Worm (Caenorhabditis elegans) whole organism, young adult: Measurements from ENCODE around the gene srh-297.
A peak's percentile ranks its signal among the peaks of the same experiment; 100 is the strongest.

Experiments used
- F10E7.11 ChIP-seq: sonication (generic microtip); optimal IDR thresholded peaks from 2 replicates; lab custom pipeline; 2017; ENCODE audit warnings: mild to moderate bottlenecking, missing genetic modification characterization, moderate library complexity, missing compliant biosample characterization
- F22D6.2 ChIP-seq: sonication (generic microtip); optimal IDR thresholded peaks from 2 replicates; lab custom pipeline; 2016; ENCODE audit warnings: mild to moderate bottlenecking, missing genetic modification characterization, missing compliant biosample characterization
- K11D2.4 ChIP-seq: fragments of 200-800 bp; sonication (Bioruptor generic); IDR thresholded peaks from 2 replicates; pipeline ENCODE4 v1.3.6; 2022; ENCODE audit warnings: missing genetic modification reagents, missing genetic modification characterization, missing compliant biosample characterization
- T07F8.4 ChIP-seq: sonication (generic microtip); optimal IDR thresholded peaks from 2 replicates; lab custom pipeline; 2016; ENCODE audit warnings: mild to moderate bottlenecking, missing genetic modification characterization, moderate library complexity, missing compliant biosample characterization
- Y56A3A.18 ChIP-seq: fragments of 200-800 bp; sonication (Bioruptor generic); IDR thresholded peaks from 2 replicates; pipeline ENCODE4 v1.3.6; 2022; ENCODE audit warnings: missing genetic modification reagents, missing genetic modification characterization, missing compliant biosample characterization
- Y95B8A.8 ChIP-seq: fragments of 200-800 bp; sonication (Bioruptor generic); IDR thresholded peaks from 2 replicates; pipeline ENCODE4 v1.3.6; 2022; ENCODE audit warnings: missing genetic modification reagents, missing genetic modification characterization, missing compliant biosample characterization
- attf-3 ChIP-seq: fragments of 200-800 bp; sonication (Bioruptor generic); conservative IDR thresholded peaks from 2 replicates; pipeline ENCODE4 v1.3.6; 2022; ENCODE audit warnings: missing genetic modification reagents, missing genetic modification characterization, missing compliant biosample characterization
- attf-5 ChIP-seq: fragments of 200-800 bp; sonication (Bioruptor generic); optimal IDR thresholded peaks from 2 replicates; lab custom pipeline; 2018; ENCODE audit warnings: mild to moderate bottlenecking, missing genetic modification characterization, missing compliant biosample characterization
- ceh-40 ChIP-seq: fragments of 200-800 bp; sonication (Bioruptor generic); IDR thresholded peaks from 2 replicates; pipeline ENCODE4 v1.3.6; 2022; ENCODE audit warnings: missing genetic modification characterization, missing compliant biosample characterization
- ceh-79 ChIP-seq: sonication (generic microtip); optimal IDR thresholded peaks from 2 replicates; lab custom pipeline; 2017; ENCODE audit warnings: mild to moderate bottlenecking, missing genetic modification characterization, missing compliant biosample characterization
- dox-1 ChIP-seq: fragments of 200-800 bp; sonication (Bioruptor generic); IDR thresholded peaks from 2 replicates; pipeline ENCODE4 v1.3.6; 2022; ENCODE audit warnings: missing genetic modification reagents, missing genetic modification characterization, missing compliant biosample characterization
- efl-1 ChIP-seq: fragments of 150-350 bp; optimal IDR thresholded peaks from 2 replicates; lab custom pipeline; 2014; ENCODE audit warnings: missing biosample characterization, missing genetic modification reagents, missing genetic modification characterization
- egl-18 ChIP-seq: fragments of 200-800 bp; sonication (Bioruptor generic); IDR thresholded peaks from 2 replicates; pipeline ENCODE4 v1.3.6; 2022; ENCODE audit warnings: missing genetic modification reagents, missing genetic modification characterization, missing compliant biosample characterization
- hlh-12 ChIP-seq: sonication (generic microtip); optimal IDR thresholded peaks from 2 replicates; lab custom pipeline; 2016; ENCODE audit warnings: missing genetic modification characterization, missing compliant biosample characterization
- hmg-20 ChIP-seq: fragments of 200-800 bp; sonication (Bioruptor generic); IDR thresholded peaks from 2 replicates; pipeline ENCODE4 v1.3.6; 2022; ENCODE audit warnings: missing genetic modification reagents, missing genetic modification characterization, missing compliant biosample characterization
- hrde-1 ChIP-seq: sonication (generic microtip); optimal IDR thresholded peaks from 2 replicates; lab custom pipeline; 2016; ENCODE audit warnings: missing genetic modification characterization, mild to moderate bottlenecking, missing compliant biosample characterization, moderate library complexity, missing genotype, missing genetic modification reagents, borderline replicate concordance
- lin-35 ChIP-seq, 3 experiments: fragments of 150-350 bp in 2 of 3; sonication (generic microtip) in 1 of 3; optimal IDR thresholded peaks; 2 replicates each; lab custom pipeline; 2014 to 2018; ENCODE audit warnings: missing biosample characterization in 3 of 3, missing genetic modification characterization in 3 of 3, missing genetic modification reagents in 3 of 3
- lin-54 ChIP-seq: fragments of 200-800 bp; sonication (Bioruptor generic); optimal IDR thresholded peaks from 2 replicates; lab custom pipeline; 2018; ENCODE audit warnings: mild to moderate bottlenecking, missing genetic modification characterization, missing compliant biosample characterization
- mxl-1 ChIP-seq: sonication (generic microtip); optimal IDR thresholded peaks from 2 replicates; lab custom pipeline; 2016; ENCODE audit warnings: missing genetic modification characterization, missing compliant biosample characterization
- nfya-2 ChIP-seq: fragments of 200-800 bp; sonication (Bioruptor generic); IDR thresholded peaks from 2 replicates; pipeline ENCODE4 v1.3.6; 2022; ENCODE audit warnings: missing genetic modification reagents, missing genetic modification characterization, missing compliant biosample characterization
- nhr-120 ChIP-seq: fragments of 200-800 bp; sonication (Bioruptor generic); IDR thresholded peaks from 2 replicates; pipeline ENCODE4 v1.3.6; 2022; ENCODE audit warnings: missing genetic modification characterization, missing compliant biosample characterization
- nhr-80 ChIP-seq: sonication (generic microtip); optimal IDR thresholded peaks from 2 replicates; lab custom pipeline; 2016; ENCODE audit warnings: missing genetic modification characterization, missing compliant biosample characterization
- pha-4 ChIP-seq: fragments of 150-350 bp; sonication (generic microtip); optimal IDR thresholded peaks from 2 replicates; lab custom pipeline; 2014; ENCODE audit warnings: missing biosample characterization, missing genetic modification reagents, missing genetic modification characterization
- sea-2 ChIP-seq: fragments of 200-800 bp; sonication (Bioruptor generic); IDR thresholded peaks from 2 replicates; pipeline ENCODE4 v1.3.6; 2022; ENCODE audit warnings: missing genetic modification characterization, missing compliant biosample characterization
- somi-1 ChIP-seq: fragments of 200-800 bp; sonication (Bioruptor generic); optimal IDR thresholded peaks from 2 replicates; lab custom pipeline; 2018; ENCODE audit warnings: mild to moderate bottlenecking, missing genetic modification characterization, missing compliant biosample characterization
- sptf-2 ChIP-seq: fragments of 200-800 bp; sonication (Bioruptor generic); optimal IDR thresholded peaks from 2 replicates; lab custom pipeline; 2018; ENCODE audit warnings: mild to moderate bottlenecking, missing genetic modification characterization, missing compliant biosample characterization
- tbp1 ChIP-seq: fragments of 200-800 bp; sonication (Bioruptor generic); optimal IDR thresholded peaks from 2 replicates; lab custom pipeline; 2018; ENCODE audit warnings: mild to moderate bottlenecking, missing genetic modification characterization, missing compliant biosample characterization
- xnd-1 ChIP-seq: sonication (generic microtip); optimal IDR thresholded peaks from 2 replicates; lab custom pipeline; 2016; ENCODE audit warnings: missing genotype, missing genetic modification reagents, missing genetic modification characterization, missing compliant biosample characterization
- zfh-2 ChIP-seq: fragments of 200-800 bp; sonication (Bioruptor generic); conservative IDR thresholded peaks from 2 replicates; pipeline ENCODE4 v1.3.6; 2022; ENCODE audit warnings: missing genetic modification reagents, missing genetic modification characterization, missing compliant biosample characterization
- zim-3 ChIP-seq: sonication (generic microtip); optimal IDR thresholded peaks from 2 replicates; lab custom pipeline; 2017; ENCODE audit warnings: mild to moderate bottlenecking, missing genetic modification characterization, moderate library complexity, missing compliant biosample characterization
- ztf-28 ChIP-seq: fragments of 200-800 bp; sonication (Bioruptor generic); IDR thresholded peaks from 2 replicates; pipeline ENCODE4 v1.3.6; 2022; ENCODE audit warnings: missing genetic modification reagents, missing genetic modification characterization, missing compliant biosample characterization
- ztf-3 ChIP-seq: fragments of 200-800 bp; sonication (Bioruptor generic); optimal IDR thresholded peaks from 2 replicates; lab custom pipeline; 2018; ENCODE audit warnings: mild to moderate bottlenecking, missing genetic modification characterization, missing compliant biosample characterization

The srh-297 gene

DNA sequence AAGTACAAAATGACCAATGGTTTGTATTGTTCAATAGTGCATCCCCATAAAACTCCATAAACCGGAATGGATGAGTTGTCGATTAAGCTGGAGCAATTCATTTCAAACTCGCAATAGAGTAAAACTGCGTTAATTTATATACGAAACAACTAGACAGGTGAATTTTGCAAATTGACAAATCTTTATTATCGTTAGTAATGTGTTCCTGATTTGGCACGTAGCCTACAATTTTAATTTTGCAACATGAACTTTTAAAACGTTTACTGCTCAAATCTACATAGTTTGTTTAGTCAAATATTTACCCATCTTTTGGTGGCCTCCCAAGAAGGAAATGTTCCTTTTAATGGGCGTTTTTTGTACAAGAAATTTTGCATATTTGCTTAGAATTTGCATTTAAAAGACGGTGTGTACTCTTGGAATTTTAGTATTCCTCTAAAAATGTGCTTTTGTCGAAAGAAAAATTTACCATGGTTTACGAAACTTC lies 6.8 kb upstream of the srh-297 start, which contains the start of the genes srz-67 and C17F4.11:
Gene srz-67 (minus strand): TSS at position 101 of the 484 bp plus-strand sequence.
Gene C17F4.11 (plus strand): TSS at position 434 of the 484 bp plus-strand sequence.
- TF ChIP-seq K11D2.4 (GFP tag; lab: Robert Waterston, UW) (no peak), ztf-28 (GFP tag; lab: Robert Waterston, UW) (no peak), efl-1 (GFP tag; lab: Kevin White, UChicago) (no peak), sea-2 (no peak), F22D6.2 (tag; lab: Kevin White, UChicago) (no peak), attf-3 (GFP tag; lab: Robert Waterston, UW) (no peak), sptf-2 (GFP tag; lab: Kevin White, UChicago) (no peak), zfh-2 (GFP tag; lab: Robert Waterston, UW) (no peak)

DNA sequence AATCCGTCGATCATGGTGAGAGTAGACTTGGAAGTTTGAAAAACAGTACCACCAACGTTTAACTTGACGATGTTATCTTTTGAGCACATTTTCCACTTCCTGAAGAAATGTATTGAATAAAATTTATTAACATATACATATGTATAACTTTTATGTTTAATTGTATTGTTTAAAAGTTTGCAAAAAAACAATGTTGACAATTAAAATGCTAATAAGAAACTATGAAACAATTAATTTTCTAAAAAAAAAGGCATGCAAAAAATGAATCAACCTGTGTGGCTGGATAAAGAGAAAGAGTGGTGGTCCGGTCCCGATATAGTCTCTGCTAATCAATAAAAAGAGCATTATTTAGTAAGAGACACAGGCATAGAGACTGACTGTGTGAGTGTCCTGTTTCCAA lies 4.4 kb upstream of the srh-297 start, which contains the start of gene C17F4.8:
Gene C17F4.8 (minus strand): TSS at position 101 of the 400 bp plus-strand sequence.
- TF ChIP-seq nhr-120 (GFP tag; lab: Robert Waterston, UW) (no peak), ceh-40 (GFP tag; lab: Robert Waterston, UW) (no peak), tbp1 (GFP tag; lab: Kevin White, UChicago) (no peak), T07F8.4 (tag; lab: Kevin White, UChicago) (no peak), sptf-2 (GFP tag; lab: Kevin White, UChicago) (no peak), xnd-1 (no peak), egl-18 (GFP tag; lab: Robert Waterston, UW) (no peak), nfya-2 (GFP tag; lab: Robert Waterston, UW) (no peak)

DNA sequence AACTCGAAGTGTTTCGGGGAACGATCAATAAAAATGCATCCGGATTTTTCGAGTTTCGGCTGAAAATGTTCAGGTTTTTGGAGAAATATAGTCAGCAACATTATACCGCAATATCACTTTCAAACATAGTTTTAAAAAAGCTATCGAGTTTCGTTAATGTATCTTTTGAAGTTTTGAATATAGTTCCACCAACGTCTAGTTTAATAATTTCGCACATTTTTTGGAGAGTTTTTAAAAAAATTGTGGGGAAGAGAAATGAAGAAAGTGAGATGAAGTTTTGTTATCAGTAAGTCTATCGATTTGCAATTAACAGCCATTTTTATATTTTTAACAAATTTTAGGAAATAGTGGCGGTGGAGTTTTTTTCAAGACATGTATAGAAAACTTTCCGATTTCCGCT lies 4.5 kb downstream of the srh-297 start, which contains the start of gene ZC239.17:
Gene ZC239.17 (minus strand): TSS at position 101 of the 400 bp plus-strand sequence.
- TF ChIP-seq F10E7.11 (tag; lab: Kevin White, UChicago): no peak

DNA sequence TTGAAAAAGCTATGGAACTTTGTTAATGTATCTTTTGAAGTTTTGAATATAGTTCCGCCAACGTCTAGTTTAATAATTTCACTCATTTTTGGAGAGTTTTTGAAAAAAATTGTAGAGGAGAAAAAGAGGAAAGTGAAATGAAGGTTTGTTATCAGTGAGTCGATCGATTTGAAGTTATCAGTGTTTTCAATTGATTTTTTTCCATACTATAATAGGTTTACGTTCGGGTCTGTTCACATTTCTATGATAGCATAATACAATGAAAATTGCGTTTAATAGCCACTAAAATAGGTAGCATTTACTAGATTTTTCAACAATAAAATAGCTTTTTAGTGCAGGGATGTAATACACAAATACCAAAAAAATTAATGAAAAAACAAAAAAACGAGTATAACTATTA lies 5.1 kb downstream of the srh-297 start, which contains the start of gene ZC239.16:
Gene ZC239.16 (minus strand): TSS at position 120 of the 400 bp plus-strand sequence.
- no peak for TF ChIP-seq dox-1
- no peak for TF ChIP-seq F22D6.2 (tag; lab: Kevin White, UChicago)
- TF ChIP-seq nhr-80 (tag; lab: Kevin White, UChicago): peak; percentile 13

DNA sequence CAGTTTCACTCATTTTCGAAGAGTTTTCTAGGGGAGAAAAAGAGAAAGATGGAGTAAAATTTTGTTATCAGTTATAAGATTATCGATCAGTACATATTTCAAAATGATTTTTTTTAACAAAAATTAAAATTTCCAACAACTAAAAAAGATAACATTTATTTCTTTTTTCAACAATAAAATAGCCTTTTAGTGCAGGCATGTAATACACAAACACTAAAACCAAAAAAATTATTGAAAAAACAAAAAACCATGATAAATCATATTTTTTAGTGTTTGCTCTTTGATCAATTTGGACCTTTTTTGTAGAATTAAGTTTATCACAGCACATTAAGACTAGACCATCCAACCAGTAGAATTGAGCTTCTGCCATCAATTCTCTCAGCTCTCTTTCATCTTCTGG lies 5.7 kb downstream of the srh-297 start, which contains the start of gene ZC239.15:
Gene ZC239.15 (minus strand): TSS at position 101 of the 400 bp plus-strand sequence.
- no peak for TF ChIP-seq somi-1 (GFP tag; lab: Kevin White, UChicago)
- no peak for TF ChIP-seq Y95B8A.8 (GFP tag; lab: Robert Waterston, UW)
- TF ChIP-seq lin-35 (GFP tag; optimal IDR thresholded peaks at IDR 0.05; lab: Kevin White, UChicago): no peak
- no peak for TF ChIP-seq attf-3 (GFP tag; lab: Robert Waterston, UW)
- TF ChIP-seq sptf-2 (GFP tag; lab: Kevin White, UChicago): no peak
- no peak for TF ChIP-seq hlh-12 (tag; lab: Kevin White, UChicago)
- TF ChIP-seq hmg-20: no peak
- TF ChIP-seq attf-5: no peak
- TF ChIP-seq ceh-79 (tag; lab: Kevin White, UChicago): no peak
- TF ChIP-seq zim-3 (tag; lab: Kevin White, UChicago): no peak
- TF ChIP-seq hrde-1 (tag; lab: Kevin White, UChicago): no peak
- TF ChIP-seq mxl-1 (tag; lab: Kevin White, UChicago): no peak
- TF ChIP-seq ztf-3 (GFP tag; lab: Kevin White, UChicago): no peak
- no peak for TF ChIP-seq Y56A3A.18 (GFP tag; lab: Robert Waterston, UW)
- TF ChIP-seq pha-4 (tag; lab: Kevin White, UChicago): no peak
- TF ChIP-seq lin-54 (GFP tag; lab: Kevin White, UChicago): no peak
- TF ChIP-seq, all 124 proteins: peak for 0
